Fruit fly (Drosophila melanogaster) whole organism, wandering third instar larva: ENCODE data around the gene cyr.

Source experiments
- Abd-B ChIP-seq: fragments of >200 bp; optimal IDR thresholded peaks from 2 replicates; lab custom pipeline; 2017; ENCODE audit warnings: missing biosample characterization, missing genetic modification characterization
- CG32264 ChIP-seq: fragments of 200-800 bp; sonication (Bioruptor generic); optimal IDR thresholded peaks from 2 replicates; lab custom pipeline; 2016; ENCODE audit warnings: missing biosample characterization, missing genetic modification characterization
- CG9705 ChIP-seq: fragments of 200-800 bp; sonication (Bioruptor generic); optimal IDR thresholded peaks from 2 replicates; lab custom pipeline; 2018; ENCODE audit warnings: missing biosample characterization, mild to moderate bottlenecking, missing genetic modification characterization
- CrebA ChIP-seq: fragments of 200-800 bp; sonication (Bioruptor generic); optimal IDR thresholded peaks from 2 replicates; lab custom pipeline; 2016; ENCODE audit warnings: missing biosample characterization, mild to moderate bottlenecking, missing genetic modification characterization, borderline replicate concordance
- Dfd ChIP-seq: fragments of >200 bp; optimal IDR thresholded peaks from 2 replicates; lab custom pipeline; 2017; ENCODE audit warnings: missing biosample characterization, missing genetic modification characterization
- Dif ChIP-seq: fragments of 200-275, 200-300 bp; sonication (Bioruptor generic); optimal IDR thresholded peaks from 2 replicates; lab custom pipeline; 2018; ENCODE audit warnings: missing biosample characterization, missing genetic modification characterization; ENCODE audit not compliant: partially characterized antibody
- GATAd ChIP-seq: sonication (Bioruptor generic); optimal IDR thresholded peaks from 2 replicates; lab custom pipeline; 2016; ENCODE audit warnings: missing biosample characterization, missing genetic modification characterization
- HLH106 ChIP-seq: fragments of 200-800 bp; optimal IDR thresholded peaks from 3 replicates; lab custom pipeline; 2019; ENCODE audit warnings: missing biosample characterization, mild to moderate bottlenecking, missing genetic modification characterization, moderate library complexity
- Hnf4 ChIP-seq: fragments of 200-800 bp; sonication (Bioruptor generic); optimal IDR thresholded peaks from 2 replicates; lab custom pipeline; 2016; ENCODE audit warnings: missing biosample characterization, mild to moderate bottlenecking, missing genetic modification characterization
- Hr78 ChIP-seq: fragments of >200 bp; optimal IDR thresholded peaks from 2 replicates; lab custom pipeline; 2017; ENCODE audit warnings: missing biosample characterization, missing genetic modification characterization
- Hr83 ChIP-seq: fragments of 200-300 bp; sonication (Bioruptor generic); optimal IDR thresholded peaks from 2 replicates; lab custom pipeline; 2016; ENCODE audit warnings: missing biosample characterization, mild to moderate bottlenecking, missing genetic modification characterization, moderate library complexity; ENCODE audit not compliant: poor library complexity, severe bottlenecking
- Mio ChIP-seq: sonication (Bioruptor generic); optimal IDR thresholded peaks from 2 replicates; lab custom pipeline; 2016; ENCODE audit warnings: missing biosample characterization, missing genetic modification characterization
- Myc ChIP-seq: fragments of >200 bp; optimal IDR thresholded peaks from 2 replicates; lab custom pipeline; 2017
- N ChIP-seq: fragments of >200 bp; optimal IDR thresholded peaks from 2 replicates; lab custom pipeline; 2018; ENCODE audit warnings: missing biosample characterization, missing external identifiers, missing genetic modification characterization
- OdsH ChIP-seq: fragments of 200-800 bp; sonication (Bioruptor generic); optimal IDR thresholded peaks from 2 replicates; lab custom pipeline; 2016; ENCODE audit warnings: missing biosample characterization, mild to moderate bottlenecking, missing genetic modification characterization
- Rel ChIP-seq, 2 experiments: fragments of 200-800 bp; sonication (Bioruptor generic) in 1 of 2; optimal IDR thresholded peaks; 2 replicates in 1 of 2; 3 replicates in 1 of 2; lab custom pipeline; 2016 to 2019; ENCODE audit warnings: mild to moderate bottlenecking in 2 of 2, missing biosample characterization in 2 of 2, missing genetic modification characterization in 2 of 2, moderate library complexity in 1 of 2
- Sp1 ChIP-seq: fragments of 200-800 bp; sonication (Bioruptor generic); optimal IDR thresholded peaks from 3 replicates; lab custom pipeline; 2019; ENCODE audit warnings: missing biosample characterization, mild to moderate bottlenecking, missing genetic modification characterization, moderate library complexity
- Vsx2 ChIP-seq: fragments of 200-300, 225-300 bp; sonication (Bioruptor generic); optimal IDR thresholded peaks from 2 replicates; lab custom pipeline; 2018; ENCODE audit warnings: missing biosample characterization, missing genetic modification characterization; ENCODE audit not compliant: partially characterized antibody
- br ChIP-seq: fragments of 200-800 bp; sonication (Bioruptor generic); optimal IDR thresholded peaks from 2 replicates; lab custom pipeline; 2016; ENCODE audit warnings: missing biosample characterization, missing genetic modification characterization
- brk ChIP-seq: fragments of 200-800 bp; sonication (Bioruptor generic); optimal IDR thresholded peaks from 2 replicates; lab custom pipeline; 2016; ENCODE audit warnings: missing biosample characterization, mild to moderate bottlenecking, missing genetic modification characterization
- dl ChIP-seq, 2 experiments: fragments of 175-275, 200-275 bp in 1 of 2; fragments of 200-275 bp in 1 of 2; sonication (Bioruptor generic); optimal IDR thresholded peaks; lab custom pipeline; 2018; ENCODE audit warnings: mild to moderate bottlenecking in 2 of 2, missing biosample characterization in 2 of 2, missing genetic modification characterization in 2 of 2, moderate library complexity in 2 of 2; ENCODE audit not compliant: partially characterized antibody in 2 of 2, insufficient read depth in 1 of 2
- dmrt93B ChIP-seq: fragments of 200-800 bp; sonication (Bioruptor generic); optimal IDR thresholded peaks from 2 replicates; lab custom pipeline; 2018; ENCODE audit warnings: missing biosample characterization, mild to moderate bottlenecking, missing genetic modification characterization
- dsf ChIP-seq: sonication (Bioruptor generic); optimal IDR thresholded peaks from 2 replicates; lab custom pipeline; 2016; ENCODE audit warnings: missing biosample characterization, missing genetic modification characterization, borderline replicate concordance
- ey ChIP-seq: fragments of 200-800 bp; sonication (Bioruptor generic); optimal IDR thresholded peaks from 2 replicates; lab custom pipeline; 2016; ENCODE audit warnings: missing biosample characterization, missing genetic modification characterization
- foxo ChIP-seq, 2 experiments: fragments of 200-800 bp; sonication (Bioruptor generic); optimal IDR thresholded peaks; 2 replicates in 1 of 2; 3 replicates in 1 of 2; lab custom pipeline; 2016 to 2017; ENCODE audit warnings: missing biosample characterization in 2 of 2, missing genetic modification characterization in 2 of 2
- fru ChIP-seq: fragments of 200-800 bp; sonication (Bioruptor generic); optimal IDR thresholded peaks from 3 replicates; lab custom pipeline; 2016; ENCODE audit warnings: missing biosample characterization, mild to moderate bottlenecking, missing genetic modification characterization
- h ChIP-seq: fragments of 200-800 bp; sonication (Bioruptor generic); optimal IDR thresholded peaks from 3 replicates; lab custom pipeline; 2016; ENCODE audit warnings: missing biosample characterization, mild to moderate bottlenecking, missing genetic modification characterization
- pan ChIP-seq: fragments of >200 bp; optimal IDR thresholded peaks from 2 replicates; lab custom pipeline; 2017
- psq ChIP-seq: fragments of 200-800 bp; sonication (Bioruptor generic); optimal IDR thresholded peaks from 3 replicates; lab custom pipeline; 2017; ENCODE audit warnings: missing biosample characterization, mild to moderate bottlenecking, missing genetic modification characterization, moderate library complexity
- rgr ChIP-seq: fragments of 200-800 bp; sonication (Bioruptor generic); optimal IDR thresholded peaks from 3 replicates; lab custom pipeline; 2016; ENCODE audit warnings: missing biosample characterization, mild to moderate bottlenecking, missing genetic modification characterization
- sage ChIP-seq: fragments of 200-800 bp; sonication (Bioruptor generic); optimal IDR thresholded peaks from 2 replicates; lab custom pipeline; 2016; ENCODE audit warnings: missing biosample characterization, mild to moderate bottlenecking, missing genetic modification characterization
- sv ChIP-seq: fragments of 200-800 bp; sonication (Bioruptor generic); optimal IDR thresholded peaks from 3 replicates; lab custom pipeline; 2016; ENCODE audit warnings: missing biosample characterization, missing genetic modification characterization
- usp ChIP-seq: fragments of >200 bp; optimal IDR thresholded peaks from 2 replicates; lab custom pipeline; 2017; ENCODE audit warnings: missing biosample characterization, missing genetic modification characterization
- woc ChIP-seq: sonication (Bioruptor generic); optimal IDR thresholded peaks from 2 replicates; lab custom pipeline; 2016; ENCODE audit warnings: missing biosample characterization, mild to moderate bottlenecking, missing genetic modification characterization

The cyr gene

dm6 chrX:8101479-8102198, 33.9 kb downstream of the cyr start, which contains the start of gene CG2258 (continued):
- peak; percentile 73 for TF ChIP-seq HLH106 (tag; lab: Kevin White, UChicago)
- TF ChIP-seq CrebA (GFP tag; lab: Kevin White, UChicago): no peak
- no peak for TF ChIP-seq Abd-B
- no peak for TF ChIP-seq dsf (GFP tag; lab: Kevin White, UChicago)
- TF ChIP-seq Hr83: no peak

- TF ChIP-seq Mio (no peak), CrebA (GFP tag; lab: Kevin White, UChicago) (no peak)
Measured at dm6 chrX:8100826-8101079, 34.8 kb downstream of the cyr start.

DNA sequence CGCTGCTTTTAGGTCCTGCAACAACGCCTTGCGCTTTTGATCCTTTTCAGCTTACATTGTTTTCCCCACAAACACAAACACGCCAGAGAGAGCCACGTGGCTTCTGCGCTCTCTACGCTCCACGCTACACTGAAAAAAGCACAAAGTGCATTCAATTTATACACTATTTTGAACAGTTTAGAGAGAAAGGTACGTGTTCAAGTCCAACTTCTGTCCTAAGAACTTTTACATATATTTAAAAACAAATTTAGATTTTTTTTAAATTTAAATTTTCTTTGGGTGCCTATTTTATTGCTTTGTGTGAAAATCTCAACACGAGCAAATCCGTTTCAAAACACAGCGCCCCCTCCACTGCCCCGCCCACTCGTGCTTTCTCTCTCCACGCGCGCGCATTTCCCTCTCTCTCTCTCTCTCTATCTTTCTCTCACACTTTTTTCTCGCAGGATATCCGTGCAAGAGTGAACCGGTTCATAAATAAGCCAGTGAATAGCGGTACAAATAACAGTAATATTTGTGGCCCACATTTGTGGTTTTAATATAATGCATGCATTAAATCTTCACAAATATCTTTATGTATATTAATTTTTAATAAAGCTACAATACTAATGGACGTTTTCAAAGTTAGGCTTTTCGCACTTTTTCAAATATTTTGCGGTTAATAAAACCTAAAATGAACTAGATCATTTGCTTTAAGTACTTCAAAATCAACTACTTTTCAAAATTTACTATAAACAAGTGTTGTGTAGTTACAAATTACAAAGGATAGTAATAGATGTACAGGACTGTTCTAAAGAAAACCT, 35.3 kb downstream of the cyr start:
- TF ChIP-seq woc (GFP tag; lab: Kevin White, UChicago) (peak; percentile 50), Dfd (no peak), br (peak; percentile 66), foxo (GFP tag; optimal IDR thresholded peaks at IDR 0.05; lab: Kevin White, UChicago) (peak in 1 of 2 experiments; percentile 77), usp (GFP tag; lab: Kevin White, UChicago) (no peak), psq (GFP tag; lab: Kevin White, UChicago) (peak; percentile 61), dl (GFP tag; optimal IDR thresholded peaks at IDR 0.05; lab: Kevin White, UChicago; ENCODE audit: insufficient read depth in 1 of 2, partially characterized antibody in 2 of 2) (no peak), CrebA (GFP tag; lab: Kevin White, UChicago) (no peak), N (GFP tag; lab: Kevin White, UChicago) (no peak), Rel (GFP tag; optimal IDR thresholded peaks at IDR 0.05; lab: Kevin White, UChicago) (no peak), Rel (tag; optimal IDR thresholded peaks at IDR 0.05; lab: Kevin White, UChicago) (no peak), OdsH (peak; percentile 63), sv (GFP tag; lab: Kevin White, UChicago) (peak; percentile 63), HLH106 (tag; lab: Kevin White, UChicago) (peak; percentile 70), brk (GFP tag; lab: Kevin White, UChicago) (peak; percentile 64), h (GFP tag; lab: Kevin White, UChicago) (peak; percentile 82), Hr78 (GFP tag; lab: Kevin White, UChicago) (no peak), Sp1 (GFP tag; lab: Kevin White, UChicago) (peak; percentile 68), rgr (peak; percentile 82), Myc (lab: Kevin White, UChicago) (no peak), fru (peak; percentile 72), CG32264 (no peak), Mio (no peak), ey (GFP tag; lab: Kevin White, UChicago) (peak; percentile 65), GATAd (GFP tag; lab: Kevin White, UChicago) (no peak), dmrt93B (GFP tag; lab: Kevin White, UChicago) (peak; percentile 33), sage (GFP tag; lab: Kevin White, UChicago) (no peak), dsf (GFP tag; lab: Kevin White, UChicago) (no peak), Hr83 (no peak), Abd-B (no peak), Dif (no peak), Hnf4 (GFP tag; lab: Kevin White, UChicago) (peak; percentile 57), Vsx2 (no peak), pan (lab: Kevin White, UChicago) (no peak)
- TF ChIP-seq, all 38 proteins: peak for 15

dm6 chrX:8093722-8094177, 41.8 kb downstream of the cyr start, which contains the start of gene UbcE2H:
TSS of gene UbcE2H (minus strand) at chrX:8094064.
- TF ChIP-seq CrebA (GFP tag; lab: Kevin White, UChicago) (no peak), Dfd (no peak), Vsx2 (no peak), fru (peak; percentile 16), h (GFP tag; lab: Kevin White, UChicago) (no peak), CG9705 (GFP tag; lab: Kevin White, UChicago) (no peak), Rel (GFP tag; optimal IDR thresholded peaks at IDR 0.05; lab: Kevin White, UChicago) (no peak), Rel (tag; optimal IDR thresholded peaks at IDR 0.05; lab: Kevin White, UChicago) (peak; percentile 3)
